Worm (Caenorhabditis elegans) whole organism, mixed stage, embryonic: ENCODE measurements around the gene D2045.5.

Experiments used
- mab-5 ChIP-seq: fragments of 150-350 bp; optimal IDR thresholded peaks from 2 replicates; lab custom pipeline; 2014; ENCODE audit warnings: missing biosample characterization, missing genetic modification characterization
- unc-62 ChIP-seq: fragments of 150-350 bp; optimal IDR thresholded peaks from 2 replicates; lab custom pipeline; 2014; ENCODE audit warnings: missing biosample characterization, missing genetic modification reagents, missing genetic modification characterization

ce11 chrIII:10463653-10464052, 5.8 kb downstream of the D2045.5 start:
- TF ChIP-seq mab-5 (tag; lab: Kevin White, UChicago) (no peak), unc-62 (GFP tag; lab: Kevin White, UChicago) (no peak)
